Worm (Caenorhabditis elegans) whole organism, young adult: ENCODE data around the gene C27D8.1.

Source experiments
- B0019.2 ChIP-seq: fragments of 200-800 bp; sonication (Bioruptor generic); conservative IDR thresholded peaks from 2 replicates; pipeline ENCODE4 v1.3.6; 2022; ENCODE audit warnings: missing genetic modification reagents, missing genetic modification characterization, missing compliant biosample characterization
- B0336.3 ChIP-seq: fragments of 200-800 bp; sonication (Bioruptor generic); IDR thresholded peaks from 2 replicates; pipeline ENCODE4 v1.3.6; 2022; ENCODE audit warnings: missing genetic modification characterization, missing compliant biosample characterization
- F10E7.11 ChIP-seq: sonication (generic microtip); optimal IDR thresholded peaks from 2 replicates; lab custom pipeline; 2017; ENCODE audit warnings: mild to moderate bottlenecking, missing genetic modification characterization, moderate library complexity, missing compliant biosample characterization
- F22D6.2 ChIP-seq: sonication (generic microtip); optimal IDR thresholded peaks from 2 replicates; lab custom pipeline; 2016; ENCODE audit warnings: mild to moderate bottlenecking, missing genetic modification characterization, missing compliant biosample characterization
- F23B12.7 ChIP-seq: sonication (generic microtip); optimal IDR thresholded peaks from 2 replicates; lab custom pipeline; 2017; ENCODE audit warnings: missing genetic modification characterization, mild to moderate bottlenecking, missing compliant biosample characterization, antibody characterized with exemption, moderate library complexity; ENCODE audit not compliant: insufficient read depth
- K12H6.12 ChIP-seq: fragments of 200-800 bp; sonication (Bioruptor generic); optimal IDR thresholded peaks from 2 replicates; lab custom pipeline; 2018; ENCODE audit warnings: mild to moderate bottlenecking, missing genetic modification characterization, missing compliant biosample characterization
- T26A5.8 ChIP-seq: sonication (generic microtip); optimal IDR thresholded peaks from 2 replicates; lab custom pipeline; 2016; ENCODE audit warnings: missing genetic modification characterization, missing compliant biosample characterization
- Y67H2A.10 ChIP-seq: fragments of 200-800 bp; sonication (Bioruptor generic); conservative IDR thresholded peaks from 2 replicates; pipeline ENCODE4 v1.3.6; 2022; ENCODE audit warnings: missing genetic modification reagents, missing genetic modification characterization, missing compliant biosample characterization
- ama-1 ChIP-seq, 3 experiments: fragments of 150-350 bp in 1 of 3; sonication (generic microtip) in 2 of 3; optimal IDR thresholded peaks; 2 replicates each; lab custom pipeline; 2014 to 2018; ENCODE audit warnings: missing biosample characterization in 2 of 3, missing genetic modification characterization in 2 of 3, missing genetic modification reagents in 2 of 3
- aptf-2 ChIP-seq: fragments of 200-800 bp; sonication (Bioruptor generic); conservative IDR thresholded peaks from 2 replicates; pipeline ENCODE4 v1.3.6; 2022; ENCODE audit warnings: missing genetic modification reagents, missing genetic modification characterization, missing compliant biosample characterization
- aptf-3 ChIP-seq: fragments of 200-800 bp; sonication (Bioruptor generic); IDR thresholded peaks from 2 replicates; pipeline ENCODE4 v1.3.6; 2022; ENCODE audit warnings: missing genetic modification characterization, missing compliant biosample characterization
- atf-7 ChIP-seq: sonication (generic microtip); optimal IDR thresholded peaks from 2 replicates; lab custom pipeline; 2017; ENCODE audit warnings: mild to moderate bottlenecking, missing genetic modification characterization, missing compliant biosample characterization
- athp-1 ChIP-seq: sonication (generic microtip); optimal IDR thresholded peaks from 2 replicates; lab custom pipeline; 2017; ENCODE audit warnings: mild to moderate bottlenecking, missing genetic modification characterization, missing compliant biosample characterization
- attf-3 ChIP-seq: fragments of 200-800 bp; sonication (Bioruptor generic); conservative IDR thresholded peaks from 2 replicates; pipeline ENCODE4 v1.3.6; 2022; ENCODE audit warnings: missing genetic modification reagents, missing genetic modification characterization, missing compliant biosample characterization
- ceh-27 ChIP-seq: fragments of 200-800 bp; sonication (Bioruptor generic); optimal IDR thresholded peaks from 2 replicates; lab custom pipeline; 2018; ENCODE audit warnings: mild to moderate bottlenecking, missing genetic modification characterization, moderate library complexity, missing compliant biosample characterization
- ceh-58 ChIP-seq: fragments of 200-800 bp; sonication (Bioruptor generic); IDR thresholded peaks from 2 replicates; pipeline ENCODE4 v1.3.6; 2022; ENCODE audit warnings: missing genetic modification characterization, missing compliant biosample characterization
- chd-7 ChIP-seq: sonication (generic microtip); optimal IDR thresholded peaks from 2 replicates; lab custom pipeline; 2016; ENCODE audit warnings: mild to moderate bottlenecking, missing genetic modification characterization, moderate library complexity, missing compliant biosample characterization
- egl-44 ChIP-seq: fragments of 200-800 bp; sonication (Bioruptor generic); IDR thresholded peaks from 2 replicates; pipeline ENCODE4 v1.3.6; 2022; ENCODE audit warnings: missing genetic modification reagents, missing genetic modification characterization, missing compliant biosample characterization
- gei-17 ChIP-seq: fragments of 200-800 bp; sonication (Bioruptor generic); optimal IDR thresholded peaks from 2 replicates; lab custom pipeline; 2018; ENCODE audit warnings: mild to moderate bottlenecking, missing genetic modification characterization, missing compliant biosample characterization
- hlh-12 ChIP-seq: sonication (generic microtip); optimal IDR thresholded peaks from 2 replicates; lab custom pipeline; 2016; ENCODE audit warnings: missing genetic modification characterization, missing compliant biosample characterization
- hsf-1 ChIP-seq: fragments of 200-800 bp; sonication (Bioruptor generic); IDR thresholded peaks from 2 replicates; pipeline ENCODE4 v1.3.6; 2022; ENCODE audit warnings: missing genetic modification reagents, missing genetic modification characterization, missing compliant biosample characterization
- let-607 ChIP-seq, 2 experiments: fragments of 200-800 bp in 1 of 2; sonication (Bioruptor generic) in 1 of 2; sonication (generic microtip) in 1 of 2; optimal IDR thresholded peaks; 2 replicates each; lab custom pipeline; 2016 to 2018; ENCODE audit warnings: mild to moderate bottlenecking in 2 of 2, missing compliant biosample characterization in 2 of 2, missing genetic modification characterization in 2 of 2, moderate library complexity in 2 of 2, missing genotype in 1 of 2
- lin-35 ChIP-seq, 3 experiments: fragments of 150-350 bp in 2 of 3; sonication (generic microtip) in 1 of 3; optimal IDR thresholded peaks; 2 replicates each; lab custom pipeline; 2014 to 2018; ENCODE audit warnings: missing biosample characterization in 3 of 3, missing genetic modification characterization in 3 of 3, missing genetic modification reagents in 3 of 3
- lin-40 ChIP-seq: sonication (generic microtip); optimal IDR thresholded peaks from 2 replicates; lab custom pipeline; 2016; ENCODE audit warnings: missing genetic modification characterization, mild to moderate bottlenecking, missing compliant biosample characterization, missing genotype, missing genetic modification reagents
- lin-54 ChIP-seq: fragments of 200-800 bp; sonication (Bioruptor generic); optimal IDR thresholded peaks from 2 replicates; lab custom pipeline; 2018; ENCODE audit warnings: mild to moderate bottlenecking, missing genetic modification characterization, missing compliant biosample characterization
- lir-1 ChIP-seq: fragments of 200-800 bp; sonication (Bioruptor generic); conservative IDR thresholded peaks from 2 replicates; pipeline ENCODE4 v1.3.6; 2022; ENCODE audit warnings: missing genetic modification reagents, missing genetic modification characterization, missing compliant biosample characterization
- lsl-1 ChIP-seq: fragments of 200-800 bp; sonication (Bioruptor generic); optimal IDR thresholded peaks from 2 replicates; lab custom pipeline; 2018; ENCODE audit warnings: mild to moderate bottlenecking, missing genetic modification characterization, moderate library complexity, missing compliant biosample characterization
- madf-10 ChIP-seq: sonication (generic microtip); optimal IDR thresholded peaks from 2 replicates; lab custom pipeline; 2016; ENCODE audit warnings: mild to moderate bottlenecking, missing genetic modification characterization, missing compliant biosample characterization
- nfya-1 ChIP-seq: sonication (generic microtip); optimal IDR thresholded peaks from 2 replicates; lab custom pipeline; 2017; ENCODE audit warnings: antibody characterized with exemption, missing compliant biosample characterization, missing genetic modification characterization, borderline replicate concordance; ENCODE audit not compliant: insufficient read depth
- nfyb-1 ChIP-seq: fragments of 200-800 bp; sonication (Bioruptor generic); IDR thresholded peaks from 2 replicates; pipeline ENCODE4 v1.3.6; 2022; ENCODE audit warnings: missing genetic modification reagents, missing genetic modification characterization, missing compliant biosample characterization
- nhr-90 ChIP-seq: sonication (generic microtip); optimal IDR thresholded peaks from 2 replicates; lab custom pipeline; 2016; ENCODE audit warnings: missing genotype, mild to moderate bottlenecking, missing genetic modification characterization, missing compliant biosample characterization
- pbrm-1 ChIP-seq: fragments of 200-800 bp; sonication (Bioruptor generic); IDR thresholded peaks from 2 replicates; pipeline ENCODE4 v1.3.6; 2022; ENCODE audit warnings: missing genetic modification reagents, missing genetic modification characterization, missing compliant biosample characterization
- sea-2 ChIP-seq: fragments of 200-800 bp; sonication (Bioruptor generic); IDR thresholded peaks from 2 replicates; pipeline ENCODE4 v1.3.6; 2022; ENCODE audit warnings: missing genetic modification characterization, missing compliant biosample characterization
- somi-1 ChIP-seq: fragments of 200-800 bp; sonication (Bioruptor generic); optimal IDR thresholded peaks from 2 replicates; lab custom pipeline; 2018; ENCODE audit warnings: mild to moderate bottlenecking, missing genetic modification characterization, missing compliant biosample characterization
- tbp1 ChIP-seq: fragments of 200-800 bp; sonication (Bioruptor generic); optimal IDR thresholded peaks from 2 replicates; lab custom pipeline; 2018; ENCODE audit warnings: mild to moderate bottlenecking, missing genetic modification characterization, missing compliant biosample characterization
- unc-62 ChIP-seq: fragments of 150-350 bp; optimal IDR thresholded peaks from 2 replicates; lab custom pipeline; 2014; ENCODE audit warnings: missing biosample characterization, missing genetic modification reagents, missing genetic modification characterization
- xnd-1 ChIP-seq: sonication (generic microtip); optimal IDR thresholded peaks from 2 replicates; lab custom pipeline; 2016; ENCODE audit warnings: missing genotype, missing genetic modification reagents, missing genetic modification characterization, missing compliant biosample characterization
- zim-3 ChIP-seq: sonication (generic microtip); optimal IDR thresholded peaks from 2 replicates; lab custom pipeline; 2017; ENCODE audit warnings: mild to moderate bottlenecking, missing genetic modification characterization, moderate library complexity, missing compliant biosample characterization
- ztf-26 ChIP-seq: sonication (generic microtip); optimal IDR thresholded peaks from 2 replicates; lab custom pipeline; 2017; ENCODE audit warnings: missing genetic modification characterization, missing compliant biosample characterization

The C27D8.1 gene

ce11 chrIV:12684826-12685594 is 32.6 kb upstream of the C27D8.1 start (continued):
- TF ChIP-seq sea-2 (GFP tag; lab: Robert Waterston, UW) (no peak), F23B12.7 (tag; lab: Kevin White, UChicago) (no peak), F10E7.11 (tag; lab: Kevin White, UChicago) (no peak), lin-54 (GFP tag; lab: Kevin White, UChicago) (peak; percentile 49), ztf-26 (tag; lab: Kevin White, UChicago) (no peak), nfya-1 (tag; lab: Kevin White, UChicago) (no peak), lir-1 (GFP tag; lab: Robert Waterston, UW) (no peak), hlh-12 (tag; lab: Kevin White, UChicago) (no peak), attf-3 (no peak), ceh-27 (GFP tag; lab: Kevin White, UChicago) (no peak), athp-1 (tag; lab: Kevin White, UChicago) (no peak), T26A5.8 (tag; lab: Kevin White, UChicago) (no peak), zim-3 (tag; lab: Kevin White, UChicago) (no peak), lin-35 (GFP tag; optimal IDR thresholded peaks at IDR 0.05; lab: Kevin White, UChicago) (no peak), ceh-58 (no peak), lsl-1 (GFP tag; lab: Kevin White, UChicago) (peak; percentile 80)

DNA sequence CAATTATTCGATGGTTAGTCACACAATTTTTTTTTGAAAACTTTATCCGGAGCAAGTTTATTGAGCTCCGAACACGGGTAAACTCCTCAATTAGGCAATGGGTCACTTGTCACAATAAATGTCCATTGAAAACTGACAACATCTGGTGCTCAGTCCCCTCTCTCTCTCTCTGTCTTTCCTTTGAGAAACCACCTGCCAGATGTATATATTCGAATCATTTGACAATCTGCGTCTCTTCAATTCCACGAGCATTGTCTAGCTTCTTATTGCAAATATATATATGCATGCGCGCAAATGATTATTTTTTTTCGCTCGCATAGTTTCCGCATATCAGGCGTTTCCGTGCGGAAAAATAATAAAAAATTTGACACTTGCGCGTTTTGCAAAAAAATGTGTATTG is 31.8 kb upstream of the C27D8.1 start:
- TF ChIP-seq B0019.2 (no peak), Y67H2A.10 (GFP tag; lab: Robert Waterston, UW) (no peak), lin-35 (GFP tag; optimal IDR thresholded peaks at IDR 0.05; lab: Kevin White, UChicago) (no peak), pbrm-1 (GFP tag; lab: Robert Waterston, UW) (no peak), aptf-2 (GFP tag; lab: Robert Waterston, UW) (no peak), hsf-1 (no peak), athp-1 (tag; lab: Kevin White, UChicago) (no peak), chd-7 (tag; lab: Kevin White, UChicago) (no peak)

- TF ChIP-seq nfyb-1 (GFP tag; lab: Robert Waterston, UW) (no peak), atf-7 (no peak)
Observed at ce11 chrIV:12688370-12688769, 29.3 kb upstream of the C27D8.1 start, which contains the start of gene T23B5.3. TSS of gene T23B5.3 (plus strand) at chrIV:12688670.

DNA sequence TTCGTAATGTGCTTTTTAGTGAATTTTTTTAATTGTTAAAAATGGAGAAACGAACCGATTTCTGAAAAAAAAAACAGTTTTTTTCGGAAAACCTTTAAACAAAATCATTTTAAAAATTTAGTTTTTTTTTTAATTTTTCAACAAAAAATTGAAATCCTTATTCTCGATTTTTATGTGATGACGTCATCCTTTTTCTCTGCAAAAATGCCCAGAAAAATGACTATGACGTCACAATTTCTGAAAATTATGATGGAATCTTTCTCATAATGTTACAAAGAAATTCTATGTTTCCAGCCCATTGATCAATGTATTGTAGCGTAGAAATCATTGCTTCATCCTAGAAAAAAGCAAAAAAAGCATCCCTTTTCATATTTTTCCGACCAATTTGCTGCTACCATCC is 28.3 kb upstream of the C27D8.1 start:
- TF ChIP-seq let-607 (tag; optimal IDR thresholded peaks at IDR 0.05; lab: Kevin White, UChicago) = no peak
- no peak for TF ChIP-seq somi-1 (GFP tag; lab: Kevin White, UChicago)
- no peak for TF ChIP-seq xnd-1 (tag; lab: Kevin White, UChicago)
- no peak for TF ChIP-seq hsf-1
- TF ChIP-seq gei-17 (GFP tag; lab: Kevin White, UChicago) = no peak
- TF ChIP-seq sea-2 (GFP tag; lab: Robert Waterston, UW) = no peak

ce11 chrIV:12689709-12690142 is 27.9 kb upstream of the C27D8.1 start:
- TF ChIP-seq F22D6.2 (tag; lab: Kevin White, UChicago) = peak; percentile 10
- TF ChIP-seq let-607 (tag; optimal IDR thresholded peaks at IDR 0.05; lab: Kevin White, UChicago) = peak; percentile 60 to 75
- peak; percentile 86 for TF ChIP-seq atf-7
- peak; percentile 35 for TF ChIP-seq lin-54 (GFP tag; lab: Kevin White, UChicago)
- TF ChIP-seq nhr-90 (tag; lab: Kevin White, UChicago) = peak; percentile 52
- TF ChIP-seq B0336.3 = peak; percentile 40; the same call in 1 of the 2 replicates
- TF ChIP-seq nfyb-1 (GFP tag; lab: Robert Waterston, UW) = peak; percentile 12; the same call in 1 of the 2 replicates
- TF ChIP-seq chd-7 (tag; lab: Kevin White, UChicago) = peak; percentile 66
- no peak for TF ChIP-seq attf-3
- TF ChIP-seq aptf-3 (GFP tag; lab: Robert Waterston, UW) = no peak
- TF ChIP-seq ama-1 (optimal IDR thresholded peaks at IDR 0.05; lab: Kevin White, UChicago) = no peak
- no peak for TF ChIP-seq ama-1 (GFP tag; optimal IDR thresholded peaks at IDR 0.05; lab: Kevin White, UChicago)
- TF ChIP-seq tbp1 (GFP tag; lab: Kevin White, UChicago) = peak; percentile 37
- peak; percentile 67 for TF ChIP-seq madf-10 (tag; lab: Kevin White, UChicago)
- peak; percentile 90 for TF ChIP-seq unc-62 (GFP tag; lab: Kevin White, UChicago)
- TF ChIP-seq egl-44 = peak; percentile 93
- no peak for TF ChIP-seq K12H6.12 (tag; lab: Kevin White, UChicago)
- peak; percentile 14 for TF ChIP-seq lin-40
